Worm (Caenorhabditis elegans): ENCODE data around the gene F07G11.2.

DNA sequence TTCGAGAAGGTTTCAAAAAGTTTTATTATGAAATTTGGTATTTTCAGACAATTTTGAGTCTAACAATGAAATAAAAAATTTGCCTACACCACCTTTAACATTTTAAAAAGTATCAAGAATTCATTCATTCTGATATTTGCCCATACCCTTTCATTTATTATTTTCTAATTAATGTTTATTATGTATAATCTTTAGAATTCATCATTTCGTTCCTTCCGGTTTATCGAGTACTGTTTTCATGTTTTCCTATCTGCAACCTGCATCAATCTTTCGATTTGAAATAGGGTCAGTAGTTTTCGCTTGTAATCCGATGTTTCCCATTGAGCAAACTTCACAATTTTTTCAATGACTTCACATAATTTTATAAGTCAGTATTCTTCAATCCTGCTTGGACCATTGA, 35.2 kb upstream of the F07G11.2 start, which contains the start of gene C13A2.6:
- no peak for TF ChIP-seq T22C8.4 (GFP tag; IDR thresholded peaks at IDR 0.05)
- no peak for TF ChIP-seq klf-2 (GFP tag; conservative IDR thresholded peaks at IDR 0.05)
- no peak for TF ChIP-seq flt-1 (GFP tag; IDR thresholded peaks at IDR 0.05)
